Fruit fly (Drosophila melanogaster): ENCODE measurements around the gene Jon99Fii.

The Jon99Fii gene

dm6 chr3R:30505561-30506037, 17.9 kb upstream of the Jon99Fii start, which contains the start of the genes PH4alphaSG1 and CG15539:
TSS of gene PH4alphaSG1 (minus strand) at chr3R:30505661.
TSS of gene CG15539 (plus strand) at chr3R:30505987.
- no peak for TF ChIP-seq CTCF (optimal IDR thresholded peaks at IDR 0.05)
- no peak for TF ChIP-seq CG8478 (optimal IDR thresholded peaks at IDR 0.05)

dm6 chr3R:30503406-30503805, 15.7 kb upstream of the Jon99Fii start, which contains the start of gene CG31371:
TSS of gene CG31371 (minus strand) at chr3R:30503506.
- TF ChIP-seq CTCF (optimal IDR thresholded peaks at IDR 0.05) (no peak), CG8478 (optimal IDR thresholded peaks at IDR 0.05) (no peak)

- TF ChIP-seq CG8478 (optimal IDR thresholded peaks at IDR 0.05) (no peak), CTCF (optimal IDR thresholded peaks at IDR 0.05) (no peak)
Observed at dm6 chr3R:30501174-30501573, 13.4 kb upstream of the Jon99Fii start.

dm6 chr3R:30500226-30500625, 12.5 kb upstream of the Jon99Fii start, which contains the start of gene PH4alphaNE1:
TSS of gene PH4alphaNE1 (minus strand) at chr3R:30500326.
- TF ChIP-seq CG8478 (optimal IDR thresholded peaks at IDR 0.05), result no peak
- no peak for TF ChIP-seq CTCF (optimal IDR thresholded peaks at IDR 0.05)

- TF ChIP-seq CG8478 (optimal IDR thresholded peaks at IDR 0.05), result no peak
- TF ChIP-seq CTCF (optimal IDR thresholded peaks at IDR 0.05), result no peak
Observed at dm6 chr3R:30496103-30496858, 8.6 kb upstream of the Jon99Fii start, which contains the start of gene PH4alphaMP. TSS of gene PH4alphaMP (minus strand) at chr3R:30496153.

- TF ChIP-seq CG8478 (optimal IDR thresholded peaks at IDR 0.05) (no peak), CTCF (optimal IDR thresholded peaks at IDR 0.05) (no peak)
Observed at dm6 chr3R:30489797-30490196, 2.1 kb upstream of the Jon99Fii start, which contains the start of gene PH4alphaSG2. TSS of gene PH4alphaSG2 (plus strand) at chr3R:30490074.

dm6 chr3R:30488663-30489062, 935 bp upstream of the Jon99Fii start, which contains the start of gene Jon99Fi:
TSS of gene Jon99Fi (plus strand) at chr3R:30488963.
- TF ChIP-seq CTCF (optimal IDR thresholded peaks at IDR 0.05) (no peak), CG8478 (optimal IDR thresholded peaks at IDR 0.05) (no peak)

dm6 chr3R:30476367-30476766, 11.4 kb downstream of the Jon99Fii start, which contains the start of gene spdo:
TSS of gene spdo (plus strand) at chr3R:30476684.
- TF ChIP-seq CG8478 (optimal IDR thresholded peaks at IDR 0.05), result no peak
- TF ChIP-seq CTCF (optimal IDR thresholded peaks at IDR 0.05), result no peak

dm6 chr3R:30475910-30476309, 11.8 kb downstream of the Jon99Fii start:
- TF ChIP-seq CTCF (optimal IDR thresholded peaks at IDR 0.05), result no peak
- no peak for TF ChIP-seq CG8478 (optimal IDR thresholded peaks at IDR 0.05)

- TF ChIP-seq CTCF (optimal IDR thresholded peaks at IDR 0.05), result no peak
- TF ChIP-seq CG8478 (optimal IDR thresholded peaks at IDR 0.05), result no peak
Observed at dm6 chr3R:30474667-30475213, 13.0 kb downstream of the Jon99Fii start.

- no peak for TF ChIP-seq CG8478 (optimal IDR thresholded peaks at IDR 0.05)
- TF ChIP-seq CTCF (optimal IDR thresholded peaks at IDR 0.05), result no peak
Observed at dm6 chr3R:30472331-30472730, 15.4 kb downstream of the Jon99Fii start.

- no peak for TF ChIP-seq CG8478 (optimal IDR thresholded peaks at IDR 0.05)
- TF ChIP-seq CTCF (optimal IDR thresholded peaks at IDR 0.05), result no peak
Observed at dm6 chr3R:30470690-30471089, 17.0 kb downstream of the Jon99Fii start.

dm6 chr3R:30467062-30467461, 20.7 kb downstream of the Jon99Fii start:
- TF ChIP-seq CTCF (optimal IDR thresholded peaks at IDR 0.05) (peak; percentile 21 to 58), CG8478 (optimal IDR thresholded peaks at IDR 0.05) (no peak)

dm6 chr3R:30466515-30466914, 21.2 kb downstream of the Jon99Fii start:
- TF ChIP-seq CTCF (optimal IDR thresholded peaks at IDR 0.05) (no peak), CG8478 (optimal IDR thresholded peaks at IDR 0.05) (no peak)

- no peak for TF ChIP-seq CTCF (optimal IDR thresholded peaks at IDR 0.05)
- no peak for TF ChIP-seq CG8478 (optimal IDR thresholded peaks at IDR 0.05)
Observed at dm6 chr3R:30465775-30466494, 21.8 kb downstream of the Jon99Fii start, which contains the start of gene PH4alphaEFB. TSS of gene PH4alphaEFB (plus strand) at chr3R:30466050.

All from S2 (cell line).